Worm (Caenorhabditis elegans) whole organism, L4/young adult: Measurements from ENCODE around the gene inx-1.

Source experiments
- W03F9.2 ChIP-seq: fragments of 150-350 bp; optimal IDR thresholded peaks from 2 replicates; lab custom pipeline; 2014; ENCODE audit warnings: missing biosample characterization, missing genetic modification characterization
- dao-5 ChIP-seq: sonication (generic microtip); optimal IDR thresholded peaks from 2 replicates; lab custom pipeline; 2016; ENCODE audit warnings: missing genotype, missing genetic modification characterization, moderate library complexity, missing compliant biosample characterization
- him-1 ChIP-seq: sonication (generic microtip); optimal IDR thresholded peaks from 2 replicates; lab custom pipeline; 2016; ENCODE audit warnings: missing genotype, missing genetic modification reagents, missing genetic modification characterization, missing compliant biosample characterization

DNA sequence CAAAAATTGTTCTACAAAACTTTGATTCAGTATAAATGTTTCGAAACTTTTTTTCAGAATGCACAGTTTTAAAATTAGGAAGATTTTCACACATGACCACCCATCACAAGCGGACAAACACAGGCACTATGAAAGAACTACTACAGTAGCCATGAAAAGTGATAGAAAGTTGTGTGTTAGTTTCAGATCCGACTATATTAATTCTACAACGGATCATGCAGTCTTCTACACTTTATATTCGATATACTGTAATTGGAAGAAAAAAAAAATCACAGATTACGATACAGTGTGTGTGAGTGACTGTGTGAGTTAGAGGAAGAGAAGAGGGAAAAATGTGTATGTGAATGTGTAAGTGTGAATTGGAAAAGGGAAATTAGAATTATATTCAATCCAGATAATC is 9.4 kb downstream of the inx-1 start:
- no peak for TF ChIP-seq W03F9.2
- no peak for TF ChIP-seq dao-5 (tag; lab: Kevin White, UChicago)
- TF ChIP-seq him-1 (tag; lab: Kevin White, UChicago) = no peak
